Fruit fly (Drosophila melanogaster): ENCODE results near the gene Dad.

The Dad gene

dm6 chr3R:17065018-17065784 lies 11.4 kb downstream of the Dad start (continued):
- TF ChIP-seq CG6854 (GFP tag; optimal IDR thresholded peaks at IDR 0.05) = peak; percentile 88
- TF ChIP-seq zfh1 (GFP tag; IDR thresholded peaks at IDR 0.05) = peak; percentile 84
- peak; percentile 95 for TF ChIP-seq lab (GFP tag; optimal IDR thresholded peaks at IDR 0.05)
- no peak for TF ChIP-seq BEAF-32 (GFP tag; optimal IDR thresholded peaks at IDR 0.05)
- TF ChIP-seq GATAe (GFP tag; conservative IDR thresholded peaks at IDR 0.05) = peak; percentile 71
- TF ChIP-seq CG7786 (GFP tag; optimal IDR thresholded peaks at IDR 0.05) = peak; percentile 92
- TF ChIP-seq Scr (GFP tag; IDR thresholded peaks at IDR 0.05; ENCODE audit: partially characterized antibody) = 0 out of 2 replicates have a peak, but pooled peaks have one; percentile 9
- TF ChIP-seq CG7556 (GFP tag; optimal IDR thresholded peaks at IDR 0.05) = peak; percentile 97
- peak; percentile 75 for TF ChIP-seq CG31388 (GFP tag; optimal IDR thresholded peaks at IDR 0.05)
- peak; percentile 65 for TF ChIP-seq Lhr (GFP tag; optimal IDR thresholded peaks at IDR 0.05)
- peak; percentile 91 for TF ChIP-seq scrt (GFP tag; optimal IDR thresholded peaks at IDR 0.05)
- TF ChIP-seq CG7928 (GFP tag; optimal IDR thresholded peaks at IDR 0.05) = peak; percentile 65
- no peak for TF ChIP-seq usp (GFP tag; optimal IDR thresholded peaks at IDR 0.05)
- peak; percentile 80 for TF ChIP-seq Mes4 (GFP tag; optimal IDR thresholded peaks at IDR 0.05)
- TF ChIP-seq chm (GFP tag; IDR thresholded peaks at IDR 0.05) = peak; percentile 54; the same call in 1 of the 2 replicates
- TF ChIP-seq CG11247 (GFP tag; IDR thresholded peaks at IDR 0.05) = peak; percentile 64
- no peak for TF ChIP-seq CG6791 (GFP tag; IDR thresholded peaks at IDR 0.05; ENCODE audit: partially characterized antibody)
- TF ChIP-seq wek (GFP tag; optimal IDR thresholded peaks at IDR 0.05) = peak; percentile 77
- peak; percentile 95 for TF ChIP-seq nmo (GFP tag; optimal IDR thresholded peaks at IDR 0.05)
- TF ChIP-seq sim (GFP tag; IDR thresholded peaks at IDR 0.05) = peak; percentile 15; the same call in 1 of the 2 replicates
- TF ChIP-seq CG6272 (GFP tag; IDR thresholded peaks at IDR 0.05) = peak; percentile 78
- peak; percentile 86 for TF ChIP-seq CG10462 (GFP tag; optimal IDR thresholded peaks at IDR 0.05)
- peak; percentile 70 for TF ChIP-seq sens-2 (GFP tag; IDR thresholded peaks at IDR 0.05)
- TF ChIP-seq CG3726 (GFP tag; IDR thresholded peaks at IDR 0.05) = peak; percentile 82
- TF ChIP-seq CG33557 (GFP tag; optimal IDR thresholded peaks at IDR 0.05) = peak; percentile 75
- peak; percentile 78 for TF ChIP-seq CG15514 (GFP tag; optimal IDR thresholded peaks at IDR 0.05)
- peak; percentile 96 for TF ChIP-seq corto (GFP tag; optimal IDR thresholded peaks at IDR 0.05)
- peak; percentile 56 for TF ChIP-seq slou (GFP tag; optimal IDR thresholded peaks at IDR 0.05)
- TF ChIP-seq Atf-2 (GFP tag; optimal IDR thresholded peaks at IDR 0.05) = peak; percentile 86
- TF ChIP-seq dysf (GFP tag; IDR thresholded peaks at IDR 0.05) = peak; percentile 92
- TF ChIP-seq CG33213 (GFP tag; optimal IDR thresholded peaks at IDR 0.05) = peak; percentile 74
- TF ChIP-seq pho (GFP tag; optimal IDR thresholded peaks at IDR 0.05) = peak; percentile 92
- TF ChIP-seq trem (tag; optimal IDR thresholded peaks at IDR 0.05) = peak; percentile 91
- peak; percentile 93 for TF ChIP-seq Hand (GFP tag; optimal IDR thresholded peaks at IDR 0.05)
- peak; percentile 71 for TF ChIP-seq Oaz (GFP tag; IDR thresholded peaks at IDR 0.05)
- peak; percentile 84 for TF ChIP-seq CG1792 (GFP tag; optimal IDR thresholded peaks at IDR 0.05)
- peak; percentile 79 for TF ChIP-seq ssp (GFP tag; IDR thresholded peaks at IDR 0.05)
- peak; percentile 90 for TF ChIP-seq ci (GFP tag; IDR thresholded peaks at IDR 0.05)
- TF ChIP-seq Doc3 (GFP tag; IDR thresholded peaks at IDR 0.05; ENCODE audit: partially characterized antibody) = no peak
- peak; percentile 80 for TF ChIP-seq CG13123 (GFP tag; optimal IDR thresholded peaks at IDR 0.05)
- TF ChIP-seq CG2202 (tag; optimal IDR thresholded peaks at IDR 0.05) = peak; percentile 74
- no peak for TF ChIP-seq CG7963 (GFP tag; IDR thresholded peaks at IDR 0.05; ENCODE audit: partially characterized antibody)
- peak; percentile 97 for TF ChIP-seq CG17361 (GFP tag; IDR thresholded peaks at IDR 0.05)
- TF ChIP-seq Usf (GFP tag; optimal IDR thresholded peaks at IDR 0.05) = peak; percentile 82
- peak; percentile 55; the same call in 1 of the 2 replicates for TF ChIP-seq cas (GFP tag; IDR thresholded peaks at IDR 0.05)
- TF ChIP-seq CG11723 (GFP tag; optimal IDR thresholded peaks at IDR 0.05) = peak; percentile 88
- peak; percentile 52 for TF ChIP-seq TFAM (GFP tag; optimal IDR thresholded peaks at IDR 0.05)
- peak; percentile 44; the same call in 1 of the 2 replicates for TF ChIP-seq CG43689 (GFP tag; IDR thresholded peaks at IDR 0.05)
- TF ChIP-seq Ssrp (tag; optimal IDR thresholded peaks at IDR 0.05) = peak; percentile 91

Measured in whole organism, embryonic.